Fruit fly (Drosophila melanogaster) whole organism: ENCODE measurements around the gene CG42688.

Experiments
- CG8478 ChIP-seq: fragments of >200 bp; optimal IDR thresholded peaks from 2 replicates; lab custom pipeline; 2018; ENCODE audit warnings: inconsistent platforms
- Dll ChIP-seq: fragments of >200 bp; optimal IDR thresholded peaks from 2 replicates; lab custom pipeline; 2017
- psq ChIP-seq: fragments of >200 bp; optimal IDR thresholded peaks from 2 replicates; lab custom pipeline; 2017

dm6 chr2L:19200211-19200610 lies 17.6 kb upstream of the CG42688 start:
- TF ChIP-seq psq (lab: Kevin White, UChicago) (no peak), Dll (lab: Kevin White, UChicago) (no peak), CG8478 (no peak)
